Fruit fly (Drosophila melanogaster): Measurements from ENCODE around the gene yata.

The yata gene

dm6 chr3R:29716782-29717317 is 32.2 kb upstream of the yata start, which contains the start of gene Obp99b (continued):
- TF ChIP-seq Ssrp (tag; optimal IDR thresholded peaks at IDR 0.05) (peak; percentile 35), unpg (GFP tag; optimal IDR thresholded peaks at IDR 0.05) (peak; percentile 80), jumu (GFP tag; optimal IDR thresholded peaks at IDR 0.05) (peak; percentile 52), ranshi (GFP tag; IDR thresholded peaks at IDR 0.05) (peak; percentile 69), E2f1 (GFP tag; IDR thresholded peaks at IDR 0.05) (peak; percentile 71), jigr1 (GFP tag; IDR thresholded peaks at IDR 0.05) (no peak), CG14860 (GFP tag; IDR thresholded peaks at IDR 0.05; ENCODE audit: partially characterized antibody) (no peak), Gsc (GFP tag; IDR thresholded peaks at IDR 0.05) (no peak), CHES-1-like (GFP tag; optimal IDR thresholded peaks at IDR 0.05) (peak; percentile 41), ara (GFP tag; IDR thresholded peaks at IDR 0.05) (peak; percentile 77), GATAe (GFP tag; conservative IDR thresholded peaks at IDR 0.05) (peak; percentile 63), CG10321 (GFP tag; IDR thresholded peaks at IDR 0.05) (no peak), dan (GFP tag; IDR thresholded peaks at IDR 0.05) (no peak), org-1 (GFP tag; optimal IDR thresholded peaks at IDR 0.05) (peak; percentile 56), B-H1 (GFP tag; IDR thresholded peaks at IDR 0.05) (peak; percentile 61; the same call in 2 of the 3 replicates), BtbVII (GFP tag; optimal IDR thresholded peaks at IDR 0.05) (peak; percentile 79), CG34224 (GFP tag; IDR thresholded peaks at IDR 0.05; ENCODE audit: partially characterized antibody) (peak; percentile 17; the same call in 1 of the 3 replicates), CG12659 (GFP tag; optimal IDR thresholded peaks at IDR 0.05) (peak; percentile 49), gem (tag; optimal IDR thresholded peaks at IDR 0.05) (peak; percentile 56), D19A (tag; optimal IDR thresholded peaks at IDR 0.05) (peak; percentile 39), CG32532 (GFP tag; IDR thresholded peaks at IDR 0.05) (peak; percentile 91), CG6175 (GFP tag; IDR thresholded peaks at IDR 0.05) (peak; percentile 68; the same call in 2 of the 3 replicates), CG13624 (GFP tag; optimal IDR thresholded peaks at IDR 0.05) (peak; percentile 73), emc (GFP tag; optimal IDR thresholded peaks at IDR 0.05) (no peak), lmd (GFP tag; IDR thresholded peaks at IDR 0.05) (peak; percentile 65), CG11560 (tag; IDR thresholded peaks at IDR 0.05) (0 out of 3 replicates have a peak, but pooled peaks have one; percentile 54), CG9215 (GFP tag; IDR thresholded peaks at IDR 0.05) (peak; percentile 49), Hr51 (GFP tag; optimal IDR thresholded peaks at IDR 0.05) (peak; percentile 42 to 66), kah (GFP tag; optimal IDR thresholded peaks at IDR 0.05) (peak; percentile 79), Usf (GFP tag; optimal IDR thresholded peaks at IDR 0.05) (peak; percentile 23), Ets97D (GFP tag; optimal IDR thresholded peaks at IDR 0.05) (no peak), ap (GFP tag; IDR thresholded peaks at IDR 0.05) (peak; percentile 74), CG18619 (GFP tag; optimal IDR thresholded peaks at IDR 0.05) (peak; percentile 73), CG2889 (GFP tag; IDR thresholded peaks at IDR 0.05) (no peak), corto (GFP tag; optimal IDR thresholded peaks at IDR 0.05) (no peak), CG14965 (GFP tag; optimal IDR thresholded peaks at IDR 0.05; ENCODE audit: borderline replicate concordance) (peak; percentile 98), Awh (GFP tag; IDR thresholded peaks at IDR 0.05) (peak; percentile 90), h (optimal IDR thresholded peaks at IDR 0.05) (peak; percentile 76), fd96Cb (tag; optimal IDR thresholded peaks at IDR 0.05) (peak; percentile 47), gce (GFP tag; IDR thresholded peaks at IDR 0.05) (peak; percentile 91), Dp (GFP tag; optimal IDR thresholded peaks at IDR 0.05) (no peak), Spps (tag; optimal IDR thresholded peaks at IDR 0.05) (peak; percentile 55), CG14014 (GFP tag; IDR thresholded peaks at IDR 0.05) (peak; percentile 66; the same call in 1 of the 2 replicates), Chrac-16 (GFP tag; optimal IDR thresholded peaks at IDR 0.05) (peak; percentile 75), phol (tag; optimal IDR thresholded peaks at IDR 0.05) (peak; percentile 51), D (optimal IDR thresholded peaks at IDR 0.05) (no peak), D (GFP tag; optimal IDR thresholded peaks at IDR 0.05) (peak; percentile 77), CG33557 (GFP tag; optimal IDR thresholded peaks at IDR 0.05) (peak; percentile 77), ATbp (GFP tag; optimal IDR thresholded peaks at IDR 0.05) (peak; percentile 82), fru (optimal IDR thresholded peaks at IDR 0.05) (no peak), CG12155 (GFP tag; optimal IDR thresholded peaks at IDR 0.05) (peak; percentile 45)

Measured in whole organism, embryonic.